Worm (Caenorhabditis elegans) whole organism, L4 larva: Measurements from ENCODE around the gene Y61B8B.3.
"Not testable (repeated sequence)": the region's sequence is repeated elsewhere in the genome, so short reads cannot be mapped to it uniquely, and the experiment has no call there.

Source experiments
- aly-2 ChIP-seq: sonication (generic microtip); optimal IDR thresholded peaks from 2 replicates; lab custom pipeline; 2018; ENCODE audit warnings: missing biosample characterization, missing genetic modification characterization
- fkh-10 ChIP-seq: fragments of 150-350 bp; optimal IDR thresholded peaks from 2 replicates; lab custom pipeline; 2014; ENCODE audit warnings: missing biosample characterization, missing genetic modification reagents, missing genetic modification characterization
- mep-1 ChIP-seq: fragments of 150-350 bp; sonication (generic microtip); optimal IDR thresholded peaks from 3 replicates; lab custom pipeline; 2014; ENCODE audit warnings: missing biosample characterization, missing genetic modification characterization
- unc-62 ChIP-seq, 3 experiments: fragments of 150-350 bp in 1 of 3; sonication (generic microtip); optimal IDR thresholded peaks in 2 of 3; peaks in 1 of 3; 1 replicate in 1 of 3; 2 replicates in 2 of 3; lab custom pipeline; 2014 to 2017; ENCODE audit warnings: missing biosample characterization in 3 of 3, missing genetic modification characterization in 3 of 3, missing genetic modification reagents in 3 of 3, missing genotype in 1 of 3

ce11 chrV:17264855-17265254 lies 47.4 kb downstream of the Y61B8B.3 start, which contains the start of gene K10G4.3:
- not testable (repeated sequence) for TF ChIP-seq aly-2; unc-62 (GFP tag; optimal IDR thresholded peaks at IDR 0.05 in 1 of 2; lab: Kevin White, UChicago); unc-62 (tag; optimal IDR thresholded peaks at IDR 0.05; lab: Kevin White, UChicago); mep-1 (tag; lab: Kevin White, UChicago); fkh-10 (GFP tag; lab: Kevin White, UChicago)
